Fruit fly (Drosophila melanogaster) ovary, adult (tissue): ENCODE data around the gene CG42671.
A peak's percentile ranks its signal among the peaks of the same experiment; 100 is the strongest.

Experiments
- CG17801 ChIP-seq: fragments of 200-800 bp; optimal IDR thresholded peaks from 2 replicates; lab custom pipeline; 2019; ENCODE audit warnings: missing biosample characterization, mild to moderate bottlenecking, missing genetic modification characterization, moderate library complexity; ENCODE audit not compliant: partially characterized antibody

Gene CG42671

DNA sequence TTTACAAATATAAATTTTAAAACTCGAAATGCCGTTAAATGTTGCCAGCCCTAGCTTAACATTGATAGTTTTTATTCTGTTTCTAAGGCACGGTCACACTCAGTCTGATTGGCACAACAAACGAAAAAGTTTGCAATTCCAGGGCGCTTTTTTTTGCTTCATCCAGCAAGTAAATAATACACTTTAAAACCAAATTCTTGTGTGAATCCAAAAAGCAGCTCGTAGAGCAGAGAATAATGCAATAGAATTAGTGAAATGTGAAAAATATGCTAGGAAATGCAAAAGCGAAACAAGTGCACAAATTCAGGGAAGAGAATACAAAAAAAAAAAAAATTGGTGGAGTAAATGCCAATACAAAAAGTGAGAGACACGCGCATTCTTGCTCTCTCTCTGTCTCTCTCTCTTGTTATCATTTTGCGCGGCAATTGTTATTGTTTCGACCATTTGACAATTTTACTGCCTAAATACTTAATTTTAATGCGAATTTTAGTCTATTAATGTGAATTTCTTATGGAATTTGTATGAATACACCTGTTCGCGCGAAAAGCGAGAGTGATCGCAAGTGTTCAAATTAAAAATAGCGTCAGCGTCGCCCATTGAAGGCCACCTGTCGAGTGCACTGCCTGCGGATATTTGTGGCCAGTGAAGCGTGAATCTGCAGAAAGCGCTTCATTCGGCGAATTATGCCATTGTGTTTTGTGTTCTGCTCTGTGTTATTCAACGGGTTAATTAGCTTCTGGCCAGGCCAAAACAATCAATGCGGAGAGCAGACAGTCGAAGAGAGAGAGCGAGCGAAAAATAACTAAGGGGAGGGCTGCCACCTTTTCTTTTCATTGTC, at the start of gene CG42671:
TSS of gene CG42671 (plus strand) at position 100 of the 838 bp plus-strand sequence.
- TF ChIP-seq CG17801 (GFP tag; lab: Kevin White, UChicago): no peak

DNA sequence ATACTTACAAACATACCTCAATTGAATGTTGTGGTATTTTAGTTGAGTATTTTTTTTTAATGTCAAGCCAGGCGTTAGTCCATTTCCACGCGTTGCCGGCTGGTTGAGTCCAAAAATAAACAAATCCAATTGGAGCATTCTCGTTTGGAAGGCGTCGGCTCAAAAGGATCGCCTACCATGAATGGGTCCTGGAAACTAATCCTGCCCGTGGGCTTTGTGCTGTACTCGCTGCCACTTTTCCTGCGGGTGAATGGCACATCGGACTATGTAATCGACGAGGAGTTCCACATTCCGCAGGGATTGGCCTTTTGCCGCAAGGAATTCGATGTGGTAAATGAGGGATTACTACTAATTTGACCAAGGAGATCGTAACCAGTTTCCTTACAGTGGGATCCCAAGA, 49.4 kb upstream of the CG42671 start, which contains the start of gene Alg10:
TSS of gene Alg10 (plus strand) at position 73 of the 400 bp plus-strand sequence.
- TF ChIP-seq CG17801 (GFP tag; lab: Kevin White, UChicago): no peak

DNA sequence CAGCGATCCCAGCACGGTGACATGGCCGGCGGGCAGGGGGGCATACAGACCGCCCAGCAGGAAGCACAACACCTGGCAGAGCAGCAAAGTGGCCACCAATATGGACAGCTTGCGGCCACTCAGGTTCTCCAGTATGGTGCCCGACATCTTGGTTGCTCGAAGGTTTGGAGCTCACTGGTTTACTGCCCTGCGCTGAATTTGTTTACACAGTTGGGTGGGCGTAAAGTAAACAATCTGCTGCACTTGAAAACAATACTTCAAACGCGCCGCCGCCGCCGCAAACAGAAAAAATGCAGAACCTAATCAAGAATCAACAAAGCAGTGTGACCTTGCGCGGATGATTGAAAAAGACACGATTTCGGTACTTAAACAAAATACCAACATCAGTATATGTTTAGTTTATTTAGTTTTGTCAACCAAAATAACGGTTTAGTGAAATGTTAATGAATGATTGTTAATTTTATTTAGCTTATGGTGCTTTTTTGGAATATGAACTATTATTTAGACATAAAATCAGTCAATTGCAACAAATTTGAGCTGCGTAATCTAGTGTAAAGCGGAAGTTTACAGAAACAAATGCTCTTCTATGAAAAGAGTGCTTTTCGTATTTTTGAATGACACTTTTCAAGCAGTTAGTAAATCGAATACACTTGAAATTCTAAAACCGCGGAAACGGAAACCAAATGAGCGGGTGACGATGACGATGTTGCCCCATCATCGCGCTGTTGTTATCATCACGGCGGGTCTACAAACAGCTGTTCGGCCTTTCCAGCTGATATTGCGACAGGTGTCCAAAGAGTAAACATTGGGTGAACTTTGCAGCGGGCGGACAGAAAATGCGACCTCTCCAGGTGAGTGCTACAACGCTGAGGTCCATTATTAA, 44.8 kb upstream of the CG42671 start, which contains the start of the genes wls and Adck5:
TSS of gene wls (minus strand) at position 327 of the 883 bp plus-strand sequence.
TSS of gene Adck5 (plus strand) at position 519 of the 883 bp plus-strand sequence.
- TF ChIP-seq CG17801 (GFP tag; lab: Kevin White, UChicago): peak; percentile 75

DNA sequence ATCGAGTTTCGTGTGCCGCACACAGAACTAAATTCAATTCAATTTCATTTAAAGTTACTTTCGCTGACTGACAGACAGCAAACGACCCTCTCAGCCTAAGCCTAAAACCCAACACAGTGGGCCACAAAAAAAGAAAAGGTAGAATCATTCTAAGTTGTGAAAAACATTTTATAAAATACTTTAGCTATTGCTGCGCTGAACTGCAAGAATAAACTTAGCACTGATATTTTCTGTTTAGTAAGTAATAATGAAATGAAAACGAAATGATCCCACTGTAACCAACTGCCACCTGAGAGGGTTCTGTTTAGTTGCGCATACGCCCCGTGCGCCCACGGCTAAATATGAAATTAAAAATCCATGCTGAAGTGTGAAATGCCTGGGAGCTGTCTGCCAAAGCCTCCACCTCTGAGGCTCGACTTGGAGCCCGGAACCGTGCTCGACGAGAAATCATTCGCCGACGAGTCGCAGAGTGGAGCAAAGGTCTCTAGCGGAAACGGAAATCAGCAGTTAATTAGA, 41.2 kb upstream of the CG42671 start, which contains the start of gene CG14142:
TSS of gene CG14142 (plus strand) at position 466 of the 516 bp plus-strand sequence.
- no peak for TF ChIP-seq CG17801 (GFP tag; lab: Kevin White, UChicago)

DNA sequence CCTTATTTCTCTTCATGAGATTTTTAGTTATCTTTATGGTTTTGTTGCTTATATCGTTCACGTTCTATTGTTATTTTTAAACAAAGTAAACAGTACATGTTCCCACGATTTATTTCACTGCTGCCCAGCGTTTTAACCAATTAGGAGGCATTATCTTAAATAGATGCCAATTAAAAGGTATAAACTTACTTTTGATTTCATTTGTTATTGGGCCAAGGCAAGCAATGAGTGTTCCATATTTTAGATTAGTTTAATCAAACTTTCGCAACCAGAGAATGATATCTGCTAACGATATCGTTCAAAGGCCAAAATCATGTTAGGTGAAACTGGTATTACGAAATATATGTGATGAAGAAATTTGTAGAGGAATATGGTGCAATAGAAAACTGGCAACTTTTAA, 31.3 kb upstream of the CG42671 start:
- TF ChIP-seq CG17801 (GFP tag; lab: Kevin White, UChicago): no peak

DNA sequence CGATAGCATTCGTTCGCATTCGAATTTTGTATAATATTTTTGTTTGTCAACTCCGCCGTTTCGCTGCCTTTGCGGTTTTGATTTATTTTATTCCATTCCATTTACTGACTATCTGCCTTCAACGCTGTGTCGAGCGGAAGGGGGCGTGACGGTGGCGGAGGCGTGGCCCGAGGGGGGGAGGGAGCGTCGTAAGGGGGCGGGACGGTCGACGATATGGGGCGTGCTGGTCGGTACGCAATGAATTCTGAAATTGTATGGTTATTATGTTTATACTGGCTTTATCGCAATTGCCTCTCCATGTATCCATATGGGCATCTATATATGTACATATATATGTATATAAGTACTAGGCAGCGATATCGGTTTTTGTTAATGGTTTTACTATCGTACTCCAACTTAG, 30.3 kb upstream of the CG42671 start:
- TF ChIP-seq CG17801 (GFP tag; lab: Kevin White, UChicago): no peak

DNA sequence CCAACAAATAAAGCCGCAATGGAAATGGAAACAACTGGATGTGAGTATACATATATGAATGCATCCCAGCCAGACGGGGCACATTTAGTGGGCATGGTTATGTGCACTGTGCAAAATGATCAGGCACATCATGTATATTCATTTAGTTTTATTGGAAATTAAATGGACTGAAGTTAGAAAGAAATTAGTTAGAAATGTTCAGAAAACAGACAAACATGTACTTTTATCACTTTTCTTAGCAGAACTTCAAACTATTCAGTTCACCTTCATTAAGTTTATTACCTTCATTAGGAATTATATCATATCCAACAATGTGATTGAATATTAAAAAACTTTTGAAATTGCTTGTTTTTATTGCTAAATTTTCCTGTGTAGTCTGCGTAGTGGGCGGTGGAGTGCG, 27.5 kb upstream of the CG42671 start:
- TF ChIP-seq CG17801 (GFP tag; lab: Kevin White, UChicago): no peak

DNA sequence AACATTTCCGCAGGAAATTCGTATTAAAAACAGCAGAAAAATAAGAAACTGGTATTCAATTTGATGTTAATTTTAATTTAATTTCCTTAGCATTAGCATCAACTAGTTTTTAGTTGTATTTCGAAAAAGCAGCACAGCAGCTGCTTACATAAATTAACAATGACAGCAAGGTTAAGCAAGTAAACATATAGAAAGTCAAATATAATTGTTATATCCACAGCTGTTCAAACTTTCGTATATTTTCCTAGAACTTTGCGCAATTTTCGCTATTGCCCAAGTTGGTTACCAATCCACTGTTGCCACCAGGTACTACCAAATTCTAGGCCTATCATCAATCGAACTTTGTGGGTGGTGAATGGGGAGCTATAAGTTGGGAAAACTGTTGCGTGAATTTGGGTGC, 24.3 kb upstream of the CG42671 start:
- no peak for TF ChIP-seq CG17801 (GFP tag; lab: Kevin White, UChicago)

DNA sequence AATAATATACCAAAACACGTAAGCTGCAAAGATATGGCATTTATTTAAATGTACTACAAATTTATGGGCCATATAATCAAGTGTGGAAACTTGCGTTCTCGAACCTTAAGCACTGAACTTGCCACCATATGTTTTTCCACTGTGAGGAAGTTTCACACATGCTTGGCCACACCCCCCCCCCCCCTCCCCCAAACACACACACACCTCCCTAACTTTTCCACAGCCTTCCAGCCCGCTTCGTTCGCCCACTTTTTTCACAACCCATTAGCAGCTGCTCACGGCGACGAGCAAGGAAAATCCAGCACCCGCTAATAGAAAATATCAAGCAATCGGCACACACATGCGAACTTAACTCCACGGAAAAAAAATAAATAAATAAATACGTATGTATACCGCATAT, 19.0 kb upstream of the CG42671 start:
- TF ChIP-seq CG17801 (GFP tag; lab: Kevin White, UChicago): no peak

DNA sequence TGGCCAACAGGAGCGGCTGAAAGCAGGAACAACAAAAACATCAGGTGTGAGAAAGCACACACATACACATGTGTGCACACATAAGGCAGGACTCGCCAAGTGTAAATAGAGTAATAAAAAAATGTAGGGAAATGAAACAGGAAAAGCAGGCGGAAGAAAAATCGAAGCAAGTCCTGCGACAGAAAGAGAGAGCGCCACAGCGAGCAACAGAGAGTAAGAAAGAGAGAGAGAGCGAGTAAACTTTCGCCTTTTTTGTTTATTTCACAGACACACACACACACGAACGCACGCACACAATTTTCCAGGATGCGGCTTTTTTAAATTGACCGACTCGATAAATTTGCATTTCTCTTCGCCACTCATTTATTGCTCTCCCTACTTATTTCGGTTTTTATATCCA, 17.4 kb upstream of the CG42671 start:
- no peak for TF ChIP-seq CG17801 (GFP tag; lab: Kevin White, UChicago)

DNA sequence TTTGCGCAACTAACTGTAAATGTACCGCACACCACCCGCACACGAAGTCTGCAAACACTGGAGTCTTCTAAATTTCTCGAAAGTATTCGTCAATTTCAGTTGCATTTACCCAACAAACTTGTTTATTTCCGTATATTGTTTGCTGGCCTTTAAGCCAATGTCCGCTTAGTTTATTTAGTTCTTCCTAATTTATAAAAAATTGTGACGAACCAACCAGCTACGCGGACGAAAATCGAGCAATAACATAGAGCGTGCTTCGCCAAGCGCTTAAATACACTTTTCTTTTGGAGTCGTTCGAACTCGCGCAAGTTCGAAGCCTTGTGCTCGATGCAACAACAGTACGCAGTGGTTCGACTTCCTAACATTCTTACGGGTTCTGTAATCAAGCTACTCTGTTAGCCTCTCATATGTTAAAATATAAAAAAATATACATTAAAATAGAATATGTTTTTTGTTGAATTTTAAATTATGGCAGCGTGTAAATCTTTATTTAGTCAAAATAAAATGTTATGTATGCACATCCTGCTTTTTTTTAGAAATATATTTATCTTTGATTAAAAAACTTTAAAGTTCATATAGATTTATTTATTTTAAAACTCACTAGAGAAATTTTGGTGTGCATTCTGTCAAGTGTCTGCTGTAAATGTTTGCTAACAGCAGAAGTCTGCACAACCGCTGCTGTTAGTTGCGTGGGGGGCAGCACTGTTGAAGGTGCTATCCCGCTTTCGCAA, 16.8 kb upstream of the CG42671 start, which contains the start of gene GlcAT-P:
TSS of gene GlcAT-P (minus strand) at position 246 of the 731 bp plus-strand sequence.
- peak; percentile 79 for TF ChIP-seq CG17801 (GFP tag; lab: Kevin White, UChicago)

DNA sequence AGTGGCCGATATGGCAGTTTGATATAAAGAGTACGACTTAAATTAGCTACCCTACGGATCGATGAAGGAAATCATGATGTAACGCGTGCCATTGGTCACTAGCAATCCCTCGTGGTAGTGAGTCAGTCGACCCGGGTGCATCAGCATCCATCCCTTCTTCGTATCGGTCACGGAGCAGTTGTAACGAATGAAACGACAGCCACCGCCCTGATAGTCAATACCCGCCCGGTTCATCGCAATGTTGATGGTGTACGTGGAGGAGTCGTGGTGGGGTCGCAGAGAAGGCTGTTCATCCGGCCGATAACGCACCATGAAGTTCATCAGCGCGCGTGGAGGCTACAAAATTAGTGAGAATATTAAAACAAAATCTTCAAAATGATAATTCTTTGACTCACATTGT, 15.9 kb upstream of the CG42671 start:
- TF ChIP-seq CG17801 (GFP tag; lab: Kevin White, UChicago): no peak

DNA sequence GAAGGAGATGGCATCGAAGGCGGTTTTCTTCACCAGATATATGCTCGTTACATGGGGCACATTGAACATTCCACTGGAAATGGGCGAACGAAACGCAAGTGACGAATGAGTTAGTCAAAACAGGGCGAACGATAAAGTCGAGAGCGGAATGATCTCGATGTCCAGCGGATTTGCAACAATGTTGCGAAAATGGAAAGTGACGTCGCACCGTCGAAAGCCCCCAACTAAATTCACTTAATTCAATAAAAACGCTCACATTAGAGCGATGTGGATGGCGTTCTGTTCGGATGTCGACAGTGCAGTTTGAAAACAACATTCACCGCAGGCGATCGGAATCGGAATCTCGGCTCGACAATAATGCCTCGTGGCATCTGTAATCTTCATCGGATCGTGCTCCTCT, 15.0 kb upstream of the CG42671 start, which contains the start of gene CG7607:
TSS of gene CG7607 (plus strand) at position 301 of the 400 bp plus-strand sequence.
- TF ChIP-seq CG17801 (GFP tag; lab: Kevin White, UChicago): no peak

DNA sequence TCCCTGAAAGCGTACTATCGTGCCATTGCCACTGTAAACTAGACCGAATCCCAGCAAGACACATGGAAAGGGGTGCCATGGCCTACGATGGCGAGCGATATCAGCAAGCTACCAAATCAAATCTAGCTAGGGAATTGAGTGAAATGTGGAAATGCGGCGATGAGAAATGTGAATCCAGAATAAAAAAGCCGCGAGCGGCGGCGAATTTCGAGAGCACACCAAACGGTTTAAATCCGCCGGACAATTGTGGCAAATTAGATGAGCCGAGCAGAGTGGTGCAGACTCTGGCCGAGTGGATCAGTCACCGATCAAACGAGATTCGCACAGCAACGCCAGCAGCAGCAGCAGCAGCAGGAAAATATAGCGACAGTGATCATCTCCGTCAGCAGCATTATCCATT, 13.3 kb upstream of the CG42671 start, which contains the start of gene nkt:
TSS of gene nkt (plus strand) at position 301 of the 400 bp plus-strand sequence.
- TF ChIP-seq CG17801 (GFP tag; lab: Kevin White, UChicago): no peak
